Worm (Caenorhabditis elegans): ENCODE results near the gene C26B2.2.

DNA sequence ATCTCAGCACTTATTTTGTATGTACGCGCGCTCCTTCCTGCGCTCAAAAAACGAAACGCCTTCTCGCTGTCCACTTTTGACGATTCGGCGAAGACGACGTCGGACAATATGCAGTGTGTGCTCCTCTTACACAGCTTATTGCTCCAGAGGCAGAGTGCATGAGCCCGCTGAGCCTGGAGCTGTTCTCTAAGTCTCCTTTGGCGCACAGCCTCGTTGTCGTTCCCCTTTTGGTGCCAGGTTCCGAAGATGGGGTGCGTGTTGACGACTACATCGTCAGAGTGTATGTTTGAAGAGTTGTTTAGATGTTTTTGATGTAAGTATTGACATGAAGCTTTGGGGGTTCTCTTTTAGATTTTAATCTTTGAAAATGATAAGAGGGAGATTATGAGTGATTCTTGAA is 48.4 kb upstream of the C26B2.2 start:
- TF ChIP-seq nhr-28 (tag; optimal IDR thresholded peaks at IDR 0.05): no peak
- TF ChIP-seq F10B5.3 (tag; optimal IDR thresholded peaks at IDR 0.05): no peak
- TF ChIP-seq lin-29 (GFP tag; IDR thresholded peaks at IDR 0.05): no peak
